Fruit fly (Drosophila melanogaster) whole organism, adult: ENCODE measurements around the gene RpS10a.

Source experiments
- CG11617 ChIP-seq: fragments of 200-800 bp; sonication (Bioruptor generic); optimal IDR thresholded peaks from 2 replicates; lab custom pipeline; 2017; ENCODE audit warnings: mild to moderate bottlenecking, missing biosample characterization, missing genetic modification reagents, missing genetic modification characterization
- CG12768 ChIP-seq: fragments of 200-800 bp; sonication (Bioruptor generic); optimal IDR thresholded peaks from 2 replicates; lab custom pipeline; 2017; ENCODE audit warnings: missing biosample characterization, missing genetic modification characterization, mild to moderate bottlenecking, moderate library complexity, missing genetic modification reagents
- CG14711 ChIP-seq: fragments of 200-800 bp; sonication (Bioruptor generic); optimal IDR thresholded peaks from 2 replicates; lab custom pipeline; 2018; ENCODE audit warnings: missing biosample characterization, mild to moderate bottlenecking, missing genetic modification characterization, moderate library complexity
- CG1620 ChIP-seq: fragments of 200-800 bp; sonication (Bioruptor generic); optimal IDR thresholded peaks from 2 replicates; lab custom pipeline; 2016; ENCODE audit warnings: missing biosample characterization, missing genetic modification characterization
- CG33017 ChIP-seq: fragments of 200-800 bp; sonication (Bioruptor generic); optimal IDR thresholded peaks from 2 replicates; lab custom pipeline; 2018; ENCODE audit warnings: missing biosample characterization, mild to moderate bottlenecking, missing genetic modification characterization, moderate library complexity
- CG5204 ChIP-seq: fragments of 200-800 bp; sonication (Bioruptor generic); optimal IDR thresholded peaks from 2 replicates; lab custom pipeline; 2016; ENCODE audit warnings: missing biosample characterization, missing genetic modification characterization
- CG7045 ChIP-seq: fragments of 200-800 bp; sonication (Bioruptor generic); optimal IDR thresholded peaks from 2 replicates; lab custom pipeline; 2017; ENCODE audit warnings: missing biosample characterization, mild to moderate bottlenecking, missing genetic modification characterization
- CG7101 ChIP-seq: fragments of 200-800 bp; sonication (Bioruptor generic); optimal IDR thresholded peaks from 2 replicates; lab custom pipeline; 2018; ENCODE audit warnings: missing biosample characterization, mild to moderate bottlenecking, missing genetic modification characterization, moderate library complexity
- Clk ChIP-seq: fragments of 200-800 bp; sonication (Bioruptor generic); optimal IDR thresholded peaks from 2 replicates; lab custom pipeline; 2017; ENCODE audit warnings: missing biosample characterization, missing genetic modification characterization
- Crg-1 ChIP-seq: fragments of 200-800 bp; sonication (Bioruptor generic); optimal IDR thresholded peaks from 2 replicates; lab custom pipeline; 2016; ENCODE audit warnings: missing biosample characterization, missing genetic modification characterization
- Hr96 ChIP-seq: fragments of 200-800 bp; sonication (Bioruptor generic); optimal IDR thresholded peaks from 2 replicates; lab custom pipeline; 2016; ENCODE audit warnings: missing biosample characterization, missing genetic modification characterization
- Mnt ChIP-seq: fragments of 200-800 bp; sonication (Bioruptor generic); optimal IDR thresholded peaks from 2 replicates; lab custom pipeline; 2016; ENCODE audit warnings: missing biosample characterization, mild to moderate bottlenecking, missing genetic modification characterization
- bab1 ChIP-seq: fragments of 200-800 bp; sonication (Bioruptor generic); optimal IDR thresholded peaks from 3 replicates; lab custom pipeline; 2019; ENCODE audit warnings: missing biosample characterization, mild to moderate bottlenecking, missing genetic modification characterization, moderate library complexity
- cic ChIP-seq: fragments of 200-800 bp; sonication (Bioruptor generic); optimal IDR thresholded peaks from 2 replicates; lab custom pipeline; 2017; ENCODE audit warnings: missing biosample characterization, mild to moderate bottlenecking, missing genetic modification characterization, moderate library complexity
- cnc ChIP-seq, 2 experiments: fragments of >200 bp; optimal IDR thresholded peaks; 2 replicates each; lab custom pipeline; 2017
- kay ChIP-seq: fragments of 200-800 bp; sonication (Bioruptor generic); peaks from one replicate; lab custom pipeline; 2016; ENCODE audit warnings: missing biosample characterization, missing genetic modification characterization, borderline replicate concordance
- ovo ChIP-seq: fragments of 200-800 bp; sonication (Bioruptor generic); optimal IDR thresholded peaks from 2 replicates; lab custom pipeline; 2016; ENCODE audit warnings: missing biosample characterization, missing genetic modification characterization
- pad ChIP-seq: fragments of 200-800 bp; sonication (Bioruptor generic); optimal IDR thresholded peaks from 3 replicates; lab custom pipeline; 2017; ENCODE audit warnings: missing biosample characterization, missing genetic modification characterization, mild to moderate bottlenecking, moderate library complexity, missing genetic modification reagents
- tj ChIP-seq: fragments of 200-800 bp; sonication (Bioruptor generic); optimal IDR thresholded peaks from 3 replicates; lab custom pipeline; 2017; ENCODE audit warnings: missing biosample characterization, mild to moderate bottlenecking, missing genetic modification characterization, moderate library complexity
- toe ChIP-seq: fragments of 200-800 bp; sonication (Bioruptor generic); optimal IDR thresholded peaks from 2 replicates; lab custom pipeline; 2016; ENCODE audit warnings: missing biosample characterization, missing genetic modification characterization

RpS10a gene

dm6 chr3R:27679667-27680066, 27.1 kb downstream of the RpS10a start:
- TF ChIP-seq CG11617 (no peak), Mnt (no peak), CG7101 (tag; lab: Kevin White, UChicago) (no peak), cic (GFP tag; lab: Kevin White, UChicago) (no peak), Hr96 (GFP tag; lab: Kevin White, UChicago) (no peak), kay (GFP tag; lab: Kevin White, UChicago) (no peak)

- TF ChIP-seq Clk (GFP tag; lab: Kevin White, UChicago) (no peak), CG33017 (tag; lab: Kevin White, UChicago) (no peak), ovo (GFP tag; lab: Kevin White, UChicago) (no peak), CG7045 (GFP tag; lab: Kevin White, UChicago) (no peak)
These were observed 29.2 kb downstream of the RpS10a start, which contains the start of gene Sce for dm6 chr3R:27681799-27682198. Gene Sce, minus strand, starts transcription at chr3R:27682029.

dm6 chr3R:27685074-27685473, 32.5 kb downstream of the RpS10a start:
- TF ChIP-seq cic (GFP tag; lab: Kevin White, UChicago): no peak
- TF ChIP-seq kay (GFP tag; lab: Kevin White, UChicago): peak; percentile 28

DNA sequence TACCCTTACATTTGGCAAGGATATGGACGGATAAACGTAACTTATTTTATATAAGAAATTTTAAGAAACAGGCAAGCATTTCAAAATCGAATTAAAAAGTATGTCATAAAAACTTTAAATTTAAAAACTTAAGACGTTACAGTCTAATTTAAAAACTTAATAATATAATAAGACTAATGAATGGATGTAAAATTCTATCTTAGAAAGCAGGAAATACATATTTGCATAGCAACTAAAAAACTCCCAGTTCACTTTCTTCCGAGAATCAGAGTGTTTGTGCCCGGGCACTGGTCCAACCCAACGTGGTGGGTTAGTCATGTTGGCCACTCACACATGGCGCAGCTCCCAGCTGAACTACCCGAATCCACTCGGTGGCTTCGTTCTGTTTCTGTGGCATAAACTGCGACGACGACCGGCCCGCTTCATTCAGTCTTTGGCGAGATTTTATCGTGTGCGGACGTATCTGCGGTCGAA, 33.0 kb downstream of the RpS10a start, which contains the start of gene CG12880:
TSS of gene CG12880 (plus strand) at position 424 of the 474 bp plus-strand sequence.
- no peak for TF ChIP-seq Hr96 (GFP tag; lab: Kevin White, UChicago)
- no peak for TF ChIP-seq cnc (optimal IDR thresholded peaks at IDR 0.05; lab: Kevin White, UChicago)
- TF ChIP-seq bab1 (GFP tag; lab: Kevin White, UChicago): no peak
- TF ChIP-seq CG7101 (tag; lab: Kevin White, UChicago): no peak
- TF ChIP-seq toe (GFP tag; lab: Kevin White, UChicago): no peak
- TF ChIP-seq pad (GFP tag; lab: Kevin White, UChicago): no peak
- no peak for TF ChIP-seq cic (GFP tag; lab: Kevin White, UChicago)
- no peak for TF ChIP-seq CG7045 (GFP tag; lab: Kevin White, UChicago)
- no peak for TF ChIP-seq CG1620
- TF ChIP-seq ovo (GFP tag; lab: Kevin White, UChicago): no peak
- no peak for TF ChIP-seq kay (GFP tag; lab: Kevin White, UChicago)
- TF ChIP-seq Crg-1 (GFP tag; lab: Kevin White, UChicago): no peak
- TF ChIP-seq CG5204 (GFP tag; lab: Kevin White, UChicago): no peak
- no peak for TF ChIP-seq CG11617
- no peak for TF ChIP-seq CG12768 (GFP tag; lab: Kevin White, UChicago)
- no peak for TF ChIP-seq Clk (GFP tag; lab: Kevin White, UChicago)
- TF ChIP-seq Mnt: no peak
- no peak for TF ChIP-seq CG33017 (tag; lab: Kevin White, UChicago)
- TF ChIP-seq tj: no peak

DNA sequence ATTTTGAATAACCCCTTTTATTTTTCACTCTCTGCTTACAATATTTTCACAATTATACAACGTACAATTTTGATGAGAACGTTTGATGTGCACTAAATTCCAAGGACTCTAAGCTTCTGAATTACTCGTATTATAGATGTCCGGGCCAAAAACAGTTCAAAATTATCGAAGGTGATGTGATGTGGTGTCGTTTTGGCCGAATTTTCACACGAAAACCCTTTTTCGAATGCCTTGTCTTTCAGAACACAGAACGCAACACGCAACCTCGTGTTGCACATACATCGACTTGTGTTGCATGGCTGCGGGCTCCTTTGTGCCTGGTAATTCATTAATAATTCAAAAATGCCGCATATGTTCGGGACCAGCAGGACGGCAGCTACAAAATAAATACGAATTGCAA, 35.5 kb downstream of the RpS10a start, which contains the start of gene CG31055:
TSS of gene CG31055 (minus strand) at position 101 of the 400 bp plus-strand sequence.
- TF ChIP-seq Mnt (no peak), Crg-1 (GFP tag; lab: Kevin White, UChicago) (no peak), ovo (GFP tag; lab: Kevin White, UChicago) (no peak)

- TF ChIP-seq CG7101 (tag; lab: Kevin White, UChicago) (no peak), ovo (GFP tag; lab: Kevin White, UChicago) (no peak), tj (no peak), cnc (optimal IDR thresholded peaks at IDR 0.05; lab: Kevin White, UChicago) (no peak), CG33017 (tag; lab: Kevin White, UChicago) (no peak), CG11617 (no peak), CG14711 (no peak), Hr96 (GFP tag; lab: Kevin White, UChicago) (no peak), Mnt (no peak), pad (GFP tag; lab: Kevin White, UChicago) (no peak), CG1620 (no peak), bab1 (GFP tag; lab: Kevin White, UChicago) (no peak)
These were observed 40.2 kb downstream of the RpS10a start for dm6 chr3R:27692645-27693307.

dm6 chr3R:27694018-27694417, 41.5 kb downstream of the RpS10a start, which contains the start of gene CG43319:
Gene CG43319, plus strand, starts transcription at chr3R:27694318.
- no peak for TF ChIP-seq Crg-1 (GFP tag; lab: Kevin White, UChicago)
- TF ChIP-seq CG1620: no peak
- no peak for TF ChIP-seq CG7101 (tag; lab: Kevin White, UChicago)
- TF ChIP-seq Hr96 (GFP tag; lab: Kevin White, UChicago): no peak
